Fruit fly (Drosophila melanogaster) whole organism, pupa: Measurements from ENCODE around the gene smg.
A peak's percentile ranks its signal among the peaks of the same experiment; 100 is the strongest.

Source experiments
- CG10348 ChIP-seq: fragments of 200-800 bp; sonication (Bioruptor generic); IDR thresholded peaks from 2 replicates; pipeline ENCODE4 v1.3.6; 2022; ENCODE audit warnings: missing biosample characterization, missing genetic modification characterization
- CG12605 ChIP-seq: fragments of 200-800 bp; sonication (Bioruptor generic); IDR thresholded peaks from 2 replicates; pipeline ENCODE4 v1.3.6; 2022; ENCODE audit warnings: missing biosample characterization, missing genetic modification characterization
- CG13204 ChIP-seq: fragments of 200-800 bp; sonication (Bioruptor generic); optimal IDR thresholded peaks from 2 replicates; lab custom pipeline; 2018; ENCODE audit warnings: missing biosample characterization, mild to moderate bottlenecking, missing genetic modification characterization, moderate library complexity
- CG14655 ChIP-seq: fragments of 200-800 bp; sonication (Bioruptor generic); optimal IDR thresholded peaks from 3 replicates; lab custom pipeline; 2017; ENCODE audit warnings: mild to moderate bottlenecking, missing biosample characterization, missing genetic modification reagents, missing genetic modification characterization
- CG15710 ChIP-seq: fragments of 200-800 bp; sonication (Bioruptor generic); optimal IDR thresholded peaks from 2 replicates; lab custom pipeline; 2018; ENCODE audit warnings: missing biosample characterization, mild to moderate bottlenecking, missing genetic modification characterization, moderate library complexity
- CG17806 ChIP-seq: fragments of 200-800 bp; sonication (Bioruptor generic); optimal IDR thresholded peaks from 2 replicates; lab custom pipeline; 2018; ENCODE audit warnings: missing biosample characterization, mild to moderate bottlenecking, missing genetic modification characterization, moderate library complexity
- CG32121 ChIP-seq: fragments of 200-800 bp; sonication (Bioruptor generic); IDR thresholded peaks from 2 replicates; pipeline ENCODE4 v1.3.6; 2022; ENCODE audit warnings: missing biosample characterization, missing genetic modification characterization
- CG34367 ChIP-seq: fragments of 200-800 bp; sonication (Bioruptor generic); optimal IDR thresholded peaks from 2 replicates; lab custom pipeline; 2018; ENCODE audit warnings: missing biosample characterization, mild to moderate bottlenecking, missing genetic modification characterization
- CG4496 ChIP-seq: fragments of 200-800 bp; sonication (Bioruptor generic); IDR thresholded peaks from 3 replicates; pipeline ENCODE4 v1.3.6; 2022; ENCODE audit warnings: missing biosample characterization, missing genetic modification characterization
- CG8159 ChIP-seq: fragments of 200-800 bp; sonication (Bioruptor generic); optimal IDR thresholded peaks from 3 replicates; lab custom pipeline; 2018; ENCODE audit warnings: missing biosample characterization, mild to moderate bottlenecking, missing genetic modification characterization, moderate library complexity
- CG8301 ChIP-seq: fragments of 200-800 bp; sonication (Bioruptor generic); optimal IDR thresholded peaks from 2 replicates; lab custom pipeline; 2018; ENCODE audit warnings: missing biosample characterization, mild to moderate bottlenecking, missing genetic modification characterization
- CG9948 ChIP-seq: fragments of 200-800 bp; sonication (Bioruptor generic); optimal IDR thresholded peaks from 2 replicates; lab custom pipeline; 2018; ENCODE audit warnings: missing biosample characterization, mild to moderate bottlenecking, missing genetic modification characterization, moderate library complexity
- D1 ChIP-seq: fragments of 200-800 bp; sonication (Bioruptor generic); optimal IDR thresholded peaks from 2 replicates; lab custom pipeline; 2018; ENCODE audit warnings: missing biosample characterization, mild to moderate bottlenecking, missing genetic modification characterization, moderate library complexity
- EcR ChIP-seq: fragments of 200-800 bp; sonication (Bioruptor generic); optimal IDR thresholded peaks from 3 replicates; lab custom pipeline; 2019; ENCODE audit warnings: missing biosample characterization, missing genetic modification characterization, mild to moderate bottlenecking, moderate library complexity, missing genetic modification reagents
- Ets98B ChIP-seq: fragments of 200-800 bp; sonication (Bioruptor generic); IDR thresholded peaks from 2 replicates; pipeline ENCODE4 v1.3.6; 2022; ENCODE audit warnings: missing biosample characterization, missing genetic modification characterization
- Pif1A ChIP-seq: fragments of 200-800 bp; sonication (Bioruptor generic); optimal IDR thresholded peaks from 3 replicates; lab custom pipeline; 2016; ENCODE audit warnings: missing biosample characterization, missing genetic modification characterization
- Pif1B ChIP-seq: fragments of 200-800 bp; sonication (Bioruptor generic); optimal IDR thresholded peaks from 3 replicates; lab custom pipeline; 2016; ENCODE audit warnings: missing biosample characterization, missing genetic modification characterization
- Snoo ChIP-seq: fragments of 200-800 bp; sonication (Bioruptor generic); optimal IDR thresholded peaks from 3 replicates; lab custom pipeline; 2017; ENCODE audit warnings: missing biosample characterization, mild to moderate bottlenecking, missing genetic modification characterization, inconsistent platforms
- fd96Ca ChIP-seq: fragments of 200-800 bp; sonication (Bioruptor generic); IDR thresholded peaks from 3 replicates; pipeline ENCODE4 v1.3.6; 2022; ENCODE audit warnings: missing biosample characterization, missing genetic modification characterization
- gl ChIP-seq: fragments of 200-800 bp; sonication (Bioruptor generic); optimal IDR thresholded peaks from 2 replicates; lab custom pipeline; 2018; ENCODE audit warnings: missing biosample characterization, mild to moderate bottlenecking, missing genetic modification characterization
- rn ChIP-seq: fragments of 200-800 bp; sonication (Bioruptor generic); IDR thresholded peaks from 2 replicates; pipeline ENCODE4 v1.3.6; 2022; ENCODE audit warnings: missing biosample characterization, missing genetic modification characterization

smg gene

dm6 chr3L:8997686-8998239 lies at the start of gene smg, which contains the start of gene CG5087:
TSS of gene smg (minus strand) at chr3L:8997989.
TSS of gene CG5087 (plus strand) at chr3L:8998184.
- TF ChIP-seq Ets98B (GFP tag; lab: Robert Waterston, UW) (no peak; the same call in 1 of the 2 replicates), CG32121 (GFP tag; lab: Robert Waterston, UW) (peak; percentile 22; the same call in 1 of the 2 replicates), rn (GFP tag; lab: Robert Waterston, UW) (0 out of 2 replicates have a peak, but pooled peaks have one; percentile 10), CG12605 (GFP tag; lab: Robert Waterston, UW) (no peak), CG13204 (GFP tag; lab: Kevin White, UChicago) (no peak), CG8159 (tag; lab: Kevin White, UChicago) (no peak)

DNA sequence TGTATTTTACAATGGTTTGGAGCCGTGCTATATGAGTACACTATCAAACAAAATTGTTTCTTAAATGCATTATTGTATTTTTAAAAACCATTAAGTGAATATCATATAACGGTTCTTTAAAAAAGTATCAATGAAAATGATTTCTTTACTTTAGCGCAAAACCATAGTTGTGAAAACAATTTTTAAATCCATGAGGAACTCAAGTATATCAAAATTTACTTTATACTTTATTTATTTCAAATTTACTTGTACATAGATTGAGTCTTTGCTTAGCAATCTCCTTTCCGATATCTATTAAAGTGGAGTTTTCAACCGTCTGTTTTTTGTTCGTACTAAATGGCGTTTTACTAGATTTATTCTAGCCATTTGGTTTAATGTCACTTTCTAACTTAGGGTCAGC lies 49.3 kb upstream of the smg start, which contains the start of gene Argk2:
Argk2 (plus strand) TSS at position 378 of the 400 bp plus-strand sequence.
- no peak for TF ChIP-seq CG8159 (tag; lab: Kevin White, UChicago)
- no peak for TF ChIP-seq CG12605 (GFP tag; lab: Robert Waterston, UW)
- TF ChIP-seq CG4496 (GFP tag; lab: Robert Waterston, UW) = peak; percentile 55; the same call in 2 of the 3 replicates
- no peak for TF ChIP-seq Snoo (tag; lab: Kevin White, UChicago)
- TF ChIP-seq CG17806 (tag; lab: Kevin White, UChicago) = no peak
- no peak for TF ChIP-seq Pif1B (GFP tag; lab: Kevin White, UChicago)
- TF ChIP-seq CG14655 (GFP tag; lab: Kevin White, UChicago) = no peak
- TF ChIP-seq CG10348 = no peak

- TF ChIP-seq CG12605 (GFP tag; lab: Robert Waterston, UW) (no peak), CG14655 (GFP tag; lab: Kevin White, UChicago) (no peak), CG32121 (GFP tag; lab: Robert Waterston, UW) (no peak), gl (tag; lab: Kevin White, UChicago) (no peak), CG15710 (tag; lab: Kevin White, UChicago) (no peak), Pif1A (no peak), Snoo (tag; lab: Kevin White, UChicago) (no peak), CG17806 (tag; lab: Kevin White, UChicago) (no peak)
These were observed 48.5 kb upstream of the smg start for dm6 chr3L:9046274-9046673.

- TF ChIP-seq D1 (no peak), rn (GFP tag; lab: Robert Waterston, UW) (peak; percentile 73), CG12605 (GFP tag; lab: Robert Waterston, UW) (no peak; the same call in 1 of the 2 replicates), EcR (GFP tag; lab: Kevin White, UChicago) (no peak), CG8301 (tag; lab: Kevin White, UChicago) (peak; percentile 73), CG32121 (GFP tag; lab: Robert Waterston, UW) (peak; percentile 77), Pif1B (GFP tag; lab: Kevin White, UChicago) (peak; percentile 76), CG8159 (tag; lab: Kevin White, UChicago) (peak; percentile 68), CG9948 (tag; lab: Kevin White, UChicago) (peak; percentile 68), gl (tag; lab: Kevin White, UChicago) (peak; percentile 41), Pif1A (peak; percentile 79), Snoo (tag; lab: Kevin White, UChicago) (peak; percentile 79), CG10348 (no peak), Ets98B (GFP tag; lab: Robert Waterston, UW) (peak; percentile 82), CG4496 (GFP tag; lab: Robert Waterston, UW) (peak; percentile 80), CG13204 (GFP tag; lab: Kevin White, UChicago) (no peak), CG14655 (GFP tag; lab: Kevin White, UChicago) (no peak), CG34367 (peak; percentile 34), fd96Ca (GFP tag; lab: Robert Waterston, UW) (peak; percentile 80; the same call in 2 of the 3 replicates), CG15710 (tag; lab: Kevin White, UChicago) (peak; percentile 57), CG17806 (tag; lab: Kevin White, UChicago) (peak; percentile 71)
- TF ChIP-seq, all 21 proteins: peak for 15
These were observed 47.5 kb upstream of the smg start for dm6 chr3L:9045318-9045717.

DNA sequence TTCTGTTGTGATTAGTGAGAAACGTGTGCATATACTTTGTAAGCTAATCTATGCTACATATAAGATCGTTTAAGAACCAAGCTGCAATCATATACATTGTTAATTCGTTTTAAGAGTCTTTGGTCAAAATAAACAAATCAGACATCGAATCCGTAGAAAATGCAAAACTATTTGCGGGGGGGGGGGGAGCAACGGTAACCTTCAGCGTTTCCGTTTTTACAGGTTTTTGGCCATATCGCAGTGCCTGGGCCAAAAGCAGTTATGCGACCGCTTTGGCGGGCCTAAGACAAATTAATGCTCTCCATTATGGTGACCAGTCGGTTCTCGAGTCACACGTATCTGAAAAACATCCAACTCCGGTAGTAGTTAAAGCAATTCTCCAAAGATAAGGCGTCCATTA lies 47.1 kb upstream of the smg start:
- no peak for TF ChIP-seq CG32121 (GFP tag; lab: Robert Waterston, UW)
- TF ChIP-seq CG15710 (tag; lab: Kevin White, UChicago) = no peak
- no peak for TF ChIP-seq D1
- TF ChIP-seq CG12605 (GFP tag; lab: Robert Waterston, UW) = no peak

DNA sequence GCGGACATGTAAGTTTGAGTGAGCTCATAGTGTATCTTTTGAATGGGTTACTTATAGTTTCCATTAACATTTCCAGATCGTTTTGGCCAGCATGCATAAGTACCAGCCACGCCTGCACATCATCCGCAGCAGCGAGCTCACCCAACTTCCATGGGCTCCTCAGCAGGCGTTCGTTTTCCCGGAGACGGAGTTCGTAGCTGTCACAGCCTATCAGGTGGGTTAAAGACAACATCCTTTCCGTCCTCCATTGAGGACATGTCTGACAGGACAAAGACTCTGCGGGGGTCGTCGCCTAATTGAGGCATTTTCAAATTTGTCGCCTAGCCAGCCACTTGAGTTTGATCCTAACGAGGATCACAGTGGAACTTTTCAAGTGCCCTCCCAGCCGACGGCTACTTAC lies 45.9 kb upstream of the smg start:
- no peak for TF ChIP-seq Pif1B (GFP tag; lab: Kevin White, UChicago)
- no peak for TF ChIP-seq gl (tag; lab: Kevin White, UChicago)
- no peak for TF ChIP-seq CG15710 (tag; lab: Kevin White, UChicago)
